Worm (Caenorhabditis elegans) whole organism, dauer: ENCODE results near the gene F41G3.20.

Source experiments
- unc-62 ChIP-seq: sonication (generic microtip); optimal IDR thresholded peaks from 2 replicates; lab custom pipeline; 2017; ENCODE audit warnings: missing biosample characterization, missing genetic modification reagents, missing genetic modification characterization

The F41G3.20 gene

ce11 chrII:6718221-6718620, 32.6 kb downstream of the F41G3.20 start, which contains the start of gene tsp-10:
TSS of gene tsp-10 (plus strand) at chrII:6718586.
- TF ChIP-seq unc-62 (GFP tag; lab: Kevin White, UChicago): no peak

DNA sequence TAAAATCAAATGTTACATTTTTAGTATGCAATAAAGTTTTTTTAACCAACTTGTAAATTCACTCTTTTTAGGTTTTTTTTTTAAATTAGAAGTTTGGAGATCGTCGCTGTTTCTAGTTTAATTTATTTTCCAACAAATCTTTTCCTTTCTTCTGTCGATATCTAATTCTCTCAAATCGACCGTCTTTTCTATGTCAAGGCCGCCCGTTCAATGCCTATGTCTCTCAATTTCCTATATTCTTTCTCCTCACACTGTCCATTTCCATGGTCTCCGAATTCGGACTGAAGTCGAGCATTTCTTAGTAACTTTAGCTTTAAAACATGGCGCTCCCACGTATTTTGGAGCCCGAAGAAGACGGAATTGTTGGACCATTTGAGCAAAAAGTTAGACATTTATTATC, 34.2 kb downstream of the F41G3.20 start, which contains the start of the genes T14B4.5 and T14B4.20:
TSS of gene T14B4.5 (plus strand) at position 226 of the 400 bp plus-strand sequence.
TSS of gene T14B4.20 (plus strand) at position 264 of the 400 bp plus-strand sequence.
- no peak for TF ChIP-seq unc-62 (GFP tag; lab: Kevin White, UChicago)

DNA sequence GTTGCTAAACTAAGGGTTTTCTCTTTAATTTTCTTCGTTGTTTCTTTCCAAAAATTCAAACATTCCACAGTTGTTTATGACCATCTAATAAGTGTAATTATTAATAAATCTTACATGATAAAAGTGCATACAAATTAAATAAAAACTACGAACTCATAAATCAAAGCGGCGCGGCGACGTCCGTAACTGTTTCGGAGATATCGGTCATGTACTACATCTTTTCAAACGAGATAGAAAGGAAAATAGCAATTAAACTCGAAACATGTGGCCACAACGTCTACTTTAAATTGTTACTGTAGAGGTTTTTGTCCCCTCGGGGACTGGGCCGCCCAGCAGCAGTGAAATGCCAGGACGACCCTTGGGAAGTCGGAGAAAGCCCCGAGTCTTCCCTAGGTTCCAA, 35.0 kb downstream of the F41G3.20 start:
- no peak for TF ChIP-seq unc-62 (GFP tag; lab: Kevin White, UChicago)

ce11 chrII:6713832-6714342, 36.9 kb downstream of the F41G3.20 start, which contains the start of gene dpy-2:
TSS of gene dpy-2 (plus strand) at chrII:6714292.
- TF ChIP-seq unc-62 (GFP tag; lab: Kevin White, UChicago): no peak

- TF ChIP-seq unc-62 (GFP tag; lab: Kevin White, UChicago): no peak
Observed at ce11 chrII:6713003-6713402, 37.8 kb downstream of the F41G3.20 start.

DNA sequence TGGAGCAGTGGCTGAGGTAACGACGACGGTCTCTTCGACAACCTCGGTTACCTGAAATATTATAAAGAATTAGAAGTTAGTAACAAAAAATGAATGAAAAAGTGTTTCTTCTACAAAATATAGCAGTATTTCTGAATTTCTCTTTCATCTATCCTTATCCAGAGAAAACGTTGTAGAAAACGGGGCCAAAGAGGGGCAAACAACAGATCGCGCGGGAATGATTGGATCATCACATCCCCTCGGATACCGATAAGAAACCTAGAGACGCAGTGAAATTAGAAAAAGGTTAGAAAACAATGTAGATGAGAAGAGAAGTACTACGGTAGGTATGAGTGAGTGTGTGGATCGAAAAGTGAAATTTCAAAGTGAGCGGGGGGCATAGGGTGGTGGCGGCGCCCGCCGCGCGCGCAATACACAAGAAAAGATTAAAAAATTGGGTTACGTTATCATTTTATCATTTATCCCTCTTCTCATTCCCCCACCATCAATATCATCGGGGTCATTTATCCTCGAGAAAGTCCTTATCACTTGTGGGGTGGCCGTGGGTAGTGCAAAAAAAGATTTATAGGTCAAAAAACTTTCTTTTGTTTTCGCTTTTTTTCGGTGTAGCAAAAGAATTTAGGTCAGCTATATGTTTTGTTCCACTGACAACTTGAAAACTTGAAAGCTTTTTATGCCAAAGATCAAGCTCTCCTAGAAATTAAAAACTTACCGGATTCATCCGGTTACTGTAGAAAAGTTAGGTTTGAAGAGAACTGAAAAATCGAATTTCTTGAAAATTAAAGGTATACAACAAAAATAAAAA, 38.5 kb downstream of the F41G3.20 start, which contains the start of the genes dpy-10 and T14B4.19:
TSS of gene dpy-10 (minus strand) at position 51 of the 805 bp plus-strand sequence.
TSS of gene T14B4.19 (minus strand) at position 755 of the 805 bp plus-strand sequence.
- TF ChIP-seq unc-62 (GFP tag; lab: Kevin White, UChicago): no peak

ce11 chrII:6710596-6710995, 40.2 kb downstream of the F41G3.20 start:
- no peak for TF ChIP-seq unc-62 (GFP tag; lab: Kevin White, UChicago)

DNA sequence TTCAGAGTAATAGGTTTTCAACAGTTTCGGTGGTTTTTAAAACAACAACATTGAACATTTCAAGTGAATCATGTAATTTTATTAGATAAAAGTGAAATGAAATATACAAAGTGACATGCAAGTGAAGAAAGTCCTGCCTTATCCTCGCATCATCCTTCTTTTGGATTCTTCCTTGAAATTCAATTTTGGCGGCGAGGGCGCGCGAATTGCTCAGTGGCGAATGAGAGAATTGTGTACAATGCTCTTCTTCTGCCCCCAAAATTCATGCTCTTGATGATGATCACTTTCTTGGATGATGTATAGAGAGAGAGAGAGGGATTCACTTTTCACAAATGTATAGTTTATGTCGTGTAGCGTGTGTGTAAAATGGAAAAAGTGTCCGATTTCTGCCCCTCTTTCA, 41.1 kb downstream of the F41G3.20 start:
- TF ChIP-seq unc-62 (GFP tag; lab: Kevin White, UChicago): no peak

ce11 chrII:6708980-6709379, 41.8 kb downstream of the F41G3.20 start:
- TF ChIP-seq unc-62 (GFP tag; lab: Kevin White, UChicago): no peak

DNA sequence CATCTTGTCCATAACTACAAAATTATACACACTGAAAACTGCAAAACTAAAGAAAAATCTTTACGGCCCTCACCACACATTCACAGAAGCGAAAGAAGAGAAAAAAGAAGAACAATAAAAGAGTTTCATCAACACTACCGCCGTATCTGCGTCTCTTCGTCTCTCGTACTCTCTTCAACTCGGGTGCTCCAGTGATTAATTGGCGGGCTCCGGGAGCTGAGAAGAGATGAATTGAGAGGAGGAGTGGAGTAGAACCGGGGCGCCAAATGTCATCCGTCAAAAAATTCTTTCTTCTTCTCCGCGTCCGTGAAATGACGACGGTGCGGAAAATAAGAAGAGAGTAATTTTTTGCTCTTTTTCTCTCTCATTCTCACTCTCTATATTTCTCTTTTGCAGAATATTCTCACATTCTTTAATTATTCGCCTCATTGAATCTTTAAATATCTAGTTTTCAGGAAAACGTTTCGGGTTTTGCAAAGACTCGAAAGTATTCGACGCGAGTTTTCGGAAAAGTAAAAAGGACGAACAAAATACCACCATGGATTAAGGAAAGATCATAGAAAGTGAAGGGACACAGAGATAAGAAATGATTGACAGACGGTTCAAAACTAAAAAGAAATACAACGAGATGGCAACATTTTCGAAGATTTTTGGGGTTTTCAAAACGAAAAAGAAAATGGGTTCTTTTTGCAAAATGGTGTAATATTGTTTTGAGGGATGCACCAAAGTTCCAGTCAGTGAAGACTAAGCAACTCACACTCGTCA, 43.2 kb downstream of the F41G3.20 start:
- TF ChIP-seq unc-62 (GFP tag; lab: Kevin White, UChicago): no peak

- TF ChIP-seq unc-62 (GFP tag; lab: Kevin White, UChicago): no peak
Observed at ce11 chrII:6706552-6707091, 44.2 kb downstream of the F41G3.20 start.

- TF ChIP-seq unc-62 (GFP tag; lab: Kevin White, UChicago): no peak
Observed at ce11 chrII:6705593-6706228, 45.1 kb downstream of the F41G3.20 start, which contains the start of gene rpy-1. TSS of gene rpy-1 (minus strand) at chrII:6705643.

ce11 chrII:6701497-6701896, 49.3 kb downstream of the F41G3.20 start, which contains the start of gene C18H9.6:
TSS of gene C18H9.6 (minus strand) at chrII:6701625.
- TF ChIP-seq unc-62 (GFP tag; lab: Kevin White, UChicago): no peak
